Worm (Caenorhabditis elegans) whole organism, midembryonic: ENCODE measurements around the gene fbxa-13.

ENCODE experiments used
- T22C8.4 ChIP-seq: fragments of 200-800 bp; sonication (Bioruptor generic); IDR thresholded peaks from 2 replicates; pipeline ENCODE4 v1.3.6; 2022; ENCODE audit warnings: missing genetic modification characterization, missing compliant biosample characterization
- cog-1 ChIP-seq: sonication (generic microtip); optimal IDR thresholded peaks from 2 replicates; lab custom pipeline; 2016; ENCODE audit warnings: missing genetic modification characterization, missing compliant biosample characterization
- flt-1 ChIP-seq: fragments of 200-800 bp; sonication (Bioruptor generic); IDR thresholded peaks from 2 replicates; pipeline ENCODE4 v1.3.6; 2022; ENCODE audit warnings: missing genetic modification characterization, missing compliant biosample characterization
- klf-2 ChIP-seq: fragments of 200-800 bp; sonication (Bioruptor generic); conservative IDR thresholded peaks from 2 replicates; pipeline ENCODE4 v1.3.6; 2022; ENCODE audit warnings: missing genetic modification reagents, missing genetic modification characterization, missing compliant biosample characterization
- med-1 ChIP-seq: sonication (generic microtip); optimal IDR thresholded peaks from 2 replicates; lab custom pipeline; 2017; ENCODE audit warnings: missing genetic modification characterization, mild to moderate bottlenecking, missing compliant biosample characterization, antibody characterized with exemption, missing genetic modification reagents; ENCODE audit not compliant: insufficient read depth
- ref-1 ChIP-seq: fragments of 200-800 bp; sonication (Bioruptor generic); conservative IDR thresholded peaks from 2 replicates; pipeline ENCODE4 v1.3.6; 2022; ENCODE audit warnings: missing genetic modification reagents, missing genetic modification characterization, missing compliant biosample characterization
- tab-1 ChIP-seq: fragments of 200-800 bp; sonication (Bioruptor generic); IDR thresholded peaks from 2 replicates; pipeline ENCODE4 v1.3.6; 2022; ENCODE audit warnings: missing genetic modification characterization, missing compliant biosample characterization
- ztf-23 ChIP-seq: fragments of 200-800 bp; sonication (Bioruptor generic); IDR thresholded peaks from 2 replicates; pipeline ENCODE4 v1.3.6; 2022; ENCODE audit warnings: missing genetic modification reagents, missing genetic modification characterization, missing compliant biosample characterization
- ztf-29 ChIP-seq: fragments of 200-800 bp; sonication (Bioruptor generic); IDR thresholded peaks from 2 replicates; pipeline ENCODE4 v1.3.6; 2022; ENCODE audit warnings: missing genetic modification reagents, missing genetic modification characterization, missing compliant biosample characterization

DNA sequence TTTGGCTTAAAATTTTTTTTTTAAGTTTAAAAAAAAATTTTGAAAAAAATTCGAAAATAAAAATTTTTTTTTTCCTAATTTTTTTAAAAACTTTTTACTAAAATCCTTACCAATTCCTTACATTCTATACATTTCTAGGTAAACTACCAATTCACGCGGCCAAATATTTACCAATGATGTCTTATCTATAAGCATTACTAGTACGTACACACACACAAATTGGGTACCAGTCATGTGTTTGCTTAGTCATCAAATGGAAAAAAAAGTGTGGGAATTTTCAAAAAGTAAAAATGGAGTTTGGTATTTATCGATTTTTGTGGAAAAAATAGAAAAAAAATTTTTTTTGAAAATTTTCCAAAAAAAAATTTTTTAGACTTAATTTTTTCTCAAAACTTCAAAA is 29.1 kb downstream of the fbxa-13 start, which contains the start of gene Y22D7AR.6:
- TF ChIP-seq med-1 (GFP tag; lab: Kevin White, UChicago) (no peak), klf-2 (no peak), ztf-23 (no peak), cog-1 (no peak), ztf-29 (GFP tag; lab: Robert Waterston, UW) (no peak), T22C8.4 (GFP tag; lab: Robert Waterston, UW) (no peak), flt-1 (GFP tag; lab: Robert Waterston, UW) (no peak), ref-1 (GFP tag; lab: Robert Waterston, UW) (no peak), tab-1 (GFP tag; lab: Robert Waterston, UW) (no peak)
